Fruit fly (Drosophila melanogaster): ENCODE measurements around the gene PMCA.
A peak's percentile ranks its signal among the peaks of the same experiment; 100 is the strongest.

PMCA gene

dm6 chr4:336021-336420 is 22.7 kb downstream of the PMCA start:
- TF ChIP-seq kay (GFP tag; ENCODE audit: borderline replicate concordance) (peak; percentile 90), CG5204 (GFP tag; optimal IDR thresholded peaks at IDR 0.05) (no peak), CG7101 (tag; optimal IDR thresholded peaks at IDR 0.05) (no peak)

DNA sequence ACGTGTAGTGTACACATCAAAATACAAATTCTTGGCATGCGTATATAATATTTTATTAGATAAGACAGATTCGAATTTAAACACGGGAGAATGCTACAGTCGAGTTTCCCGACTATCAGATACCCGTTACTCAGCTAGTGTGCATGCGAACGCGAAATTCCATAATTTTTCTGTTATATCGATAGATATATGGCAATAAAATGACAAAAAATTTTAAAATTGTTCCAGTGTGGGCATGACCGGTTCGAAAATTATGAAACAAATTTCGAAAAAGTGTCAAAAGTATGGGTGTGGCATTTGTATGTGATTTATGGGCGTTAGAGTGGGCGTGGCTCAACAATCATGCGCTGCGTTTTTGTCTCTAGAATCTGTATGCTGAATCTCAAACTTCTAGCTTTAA is 26.4 kb downstream of the PMCA start:
- TF ChIP-seq ovo (GFP tag; optimal IDR thresholded peaks at IDR 0.05), result no peak
- no peak for TF ChIP-seq Hr96 (GFP tag; optimal IDR thresholded peaks at IDR 0.05)
- no peak for TF ChIP-seq Crg-1 (GFP tag; optimal IDR thresholded peaks at IDR 0.05)
- TF ChIP-seq pad (GFP tag; optimal IDR thresholded peaks at IDR 0.05), result no peak
- no peak for TF ChIP-seq tj (GFP tag; optimal IDR thresholded peaks at IDR 0.05)
- TF ChIP-seq bab1 (GFP tag; optimal IDR thresholded peaks at IDR 0.05), result no peak
- TF ChIP-seq Clk (GFP tag; optimal IDR thresholded peaks at IDR 0.05), result no peak
- no peak for TF ChIP-seq CG7045 (GFP tag; optimal IDR thresholded peaks at IDR 0.05)
- no peak for TF ChIP-seq CG5204 (GFP tag; optimal IDR thresholded peaks at IDR 0.05)
- TF ChIP-seq CG14711 (tag; optimal IDR thresholded peaks at IDR 0.05), result no peak

DNA sequence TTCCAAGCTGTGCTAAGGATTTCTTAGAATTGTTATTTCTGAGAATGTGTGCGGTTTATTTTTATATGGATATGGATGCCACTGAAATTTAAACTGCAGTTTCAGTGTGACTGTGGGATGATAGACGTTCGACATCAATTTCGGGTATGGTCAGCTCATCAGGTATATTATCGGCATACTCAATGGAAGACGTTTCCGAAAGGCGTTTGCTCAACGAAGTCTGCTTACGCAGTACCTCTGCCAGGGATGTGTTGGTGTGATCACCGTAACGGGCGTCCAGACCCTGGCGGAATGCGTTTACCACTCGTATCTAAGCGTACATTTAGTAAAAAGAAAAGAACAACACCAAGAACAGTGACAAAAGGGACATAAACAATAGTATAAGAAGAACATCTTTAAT is 29.6 kb downstream of the PMCA start:
- TF ChIP-seq CG11617 (GFP tag; optimal IDR thresholded peaks at IDR 0.05), result no peak
- no peak for TF ChIP-seq cic (GFP tag; optimal IDR thresholded peaks at IDR 0.05)
- no peak for TF ChIP-seq CG1620 (GFP tag; optimal IDR thresholded peaks at IDR 0.05)
- TF ChIP-seq bab1 (GFP tag; optimal IDR thresholded peaks at IDR 0.05), result no peak
- TF ChIP-seq Mnt (GFP tag; optimal IDR thresholded peaks at IDR 0.05), result no peak
- no peak for TF ChIP-seq CG7045 (GFP tag; optimal IDR thresholded peaks at IDR 0.05)
- TF ChIP-seq CG12768 (GFP tag; optimal IDR thresholded peaks at IDR 0.05), result no peak
- TF ChIP-seq Crg-1 (GFP tag; optimal IDR thresholded peaks at IDR 0.05), result no peak
- TF ChIP-seq Clk (GFP tag; optimal IDR thresholded peaks at IDR 0.05), result no peak

DNA sequence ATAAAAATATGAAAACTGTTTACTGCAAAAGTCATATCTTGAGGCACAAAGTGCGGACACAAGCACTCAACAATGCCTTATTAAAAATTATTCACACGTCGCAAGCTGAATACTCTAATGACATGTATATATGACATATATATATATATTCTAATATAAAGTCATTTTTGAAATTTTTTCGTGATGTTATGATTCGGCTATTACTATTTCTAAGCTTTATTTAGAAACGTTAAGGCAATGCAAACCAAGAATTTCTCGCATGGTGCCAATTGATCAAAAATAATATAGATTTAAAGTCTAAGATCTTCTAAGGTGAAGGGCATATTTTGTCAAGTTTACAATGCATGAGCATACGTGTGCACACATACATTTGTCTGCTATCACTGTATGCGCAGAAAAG is 39.9 kb downstream of the PMCA start:
- TF ChIP-seq pad (GFP tag; optimal IDR thresholded peaks at IDR 0.05), result no peak
- no peak for TF ChIP-seq Mnt (GFP tag; optimal IDR thresholded peaks at IDR 0.05)
- no peak for TF ChIP-seq cic (GFP tag; optimal IDR thresholded peaks at IDR 0.05)
- no peak for TF ChIP-seq CG14711 (tag; optimal IDR thresholded peaks at IDR 0.05)
- no peak for TF ChIP-seq ovo (GFP tag; optimal IDR thresholded peaks at IDR 0.05)
- no peak for TF ChIP-seq bab1 (GFP tag; optimal IDR thresholded peaks at IDR 0.05)
- no peak for TF ChIP-seq Hr96 (GFP tag; optimal IDR thresholded peaks at IDR 0.05)
- no peak for TF ChIP-seq CG11617 (GFP tag; optimal IDR thresholded peaks at IDR 0.05)

- TF ChIP-seq kay (GFP tag; ENCODE audit: borderline replicate concordance) (peak; percentile 96), cnc (optimal IDR thresholded peaks at IDR 0.05) (no peak), CG7101 (tag; optimal IDR thresholded peaks at IDR 0.05) (no peak)
Observed at dm6 chr4:315322-315721, 43.4 kb downstream of the PMCA start.

DNA sequence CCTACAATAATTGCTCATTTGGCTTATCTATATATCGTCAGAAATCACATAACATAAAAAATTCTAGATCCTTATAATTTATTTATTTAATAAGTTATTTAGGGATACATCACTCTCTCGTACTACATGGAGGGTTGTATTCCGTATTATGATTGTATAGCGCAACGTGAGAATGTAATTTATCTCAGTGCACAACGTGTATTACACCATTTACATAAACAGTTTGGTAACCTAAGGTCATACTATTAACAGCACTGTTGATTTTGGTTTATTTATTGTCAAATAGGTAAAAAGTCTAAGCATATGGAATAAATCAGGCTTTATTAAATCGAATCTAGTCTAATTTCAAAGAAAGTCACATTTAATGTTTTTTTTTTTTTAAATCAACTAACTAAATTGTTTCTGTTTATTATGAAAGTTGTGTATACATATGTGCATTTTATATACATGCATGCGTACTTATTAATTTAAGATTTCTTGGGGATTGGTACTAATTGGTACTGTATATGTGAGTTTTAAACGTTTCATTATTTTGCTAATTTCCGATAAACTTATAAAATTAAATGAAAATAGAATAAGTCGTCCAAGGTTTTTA is 43.9 kb downstream of the PMCA start, which contains the start of gene Rnf11:
Gene Rnf11, plus strand, starts transcription at position 252 of the 595 bp plus-strand sequence.
- TF ChIP-seq Clk (GFP tag; optimal IDR thresholded peaks at IDR 0.05), result no peak
- TF ChIP-seq CG1620 (GFP tag; optimal IDR thresholded peaks at IDR 0.05), result peak; percentile 39
- peak; percentile 12 for TF ChIP-seq CG7045 (GFP tag; optimal IDR thresholded peaks at IDR 0.05)
- no peak for TF ChIP-seq pad (GFP tag; optimal IDR thresholded peaks at IDR 0.05)
- no peak for TF ChIP-seq CG5204 (GFP tag; optimal IDR thresholded peaks at IDR 0.05)
- TF ChIP-seq CG14711 (tag; optimal IDR thresholded peaks at IDR 0.05), result no peak
- TF ChIP-seq Mnt (GFP tag; optimal IDR thresholded peaks at IDR 0.05), result peak; percentile 11

dm6 chr4:313696-314104 is 45.0 kb downstream of the PMCA start, which contains the start of gene Zip102B:
Gene Zip102B (minus strand): TSS chr4:314087.
- TF ChIP-seq CG33017 (tag; optimal IDR thresholded peaks at IDR 0.05), result no peak
- TF ChIP-seq Mnt (GFP tag; optimal IDR thresholded peaks at IDR 0.05), result no peak
- no peak for TF ChIP-seq CG7045 (GFP tag; optimal IDR thresholded peaks at IDR 0.05)
- TF ChIP-seq Clk (GFP tag; optimal IDR thresholded peaks at IDR 0.05), result no peak
- no peak for TF ChIP-seq CG5204 (GFP tag; optimal IDR thresholded peaks at IDR 0.05)
- no peak for TF ChIP-seq Hr96 (GFP tag; optimal IDR thresholded peaks at IDR 0.05)
- peak; percentile 65 for TF ChIP-seq kay (GFP tag; ENCODE audit: borderline replicate concordance)
- TF ChIP-seq CG7101 (tag; optimal IDR thresholded peaks at IDR 0.05), result no peak
- TF ChIP-seq pad (GFP tag; optimal IDR thresholded peaks at IDR 0.05), result no peak
- TF ChIP-seq toe (GFP tag; optimal IDR thresholded peaks at IDR 0.05), result no peak
- no peak for TF ChIP-seq CG12768 (GFP tag; optimal IDR thresholded peaks at IDR 0.05)
- TF ChIP-seq CG1620 (GFP tag; optimal IDR thresholded peaks at IDR 0.05), result no peak
- no peak for TF ChIP-seq Crg-1 (GFP tag; optimal IDR thresholded peaks at IDR 0.05)
- TF ChIP-seq CG11617 (GFP tag; optimal IDR thresholded peaks at IDR 0.05), result peak; percentile 9
- TF ChIP-seq tj (GFP tag; optimal IDR thresholded peaks at IDR 0.05), result no peak
- TF ChIP-seq ovo (GFP tag; optimal IDR thresholded peaks at IDR 0.05), result no peak
- peak; percentile 38 for TF ChIP-seq bab1 (GFP tag; optimal IDR thresholded peaks at IDR 0.05)
- no peak for TF ChIP-seq cic (GFP tag; optimal IDR thresholded peaks at IDR 0.05)
- TF ChIP-seq cnc (optimal IDR thresholded peaks at IDR 0.05), result no peak
- TF ChIP-seq CG14711 (tag; optimal IDR thresholded peaks at IDR 0.05), result peak; percentile 9

Measured in whole organism, adult.